Worm (Caenorhabditis elegans) whole organism, young adult: ENCODE results near the gene R02E4.3.

ENCODE experiments used
- ama-1 ChIP-seq, 3 experiments: fragments of 150-350 bp in 1 of 3; sonication (generic microtip) in 2 of 3; optimal IDR thresholded peaks; 2 replicates each; lab custom pipeline; 2014 to 2018; ENCODE audit warnings: missing biosample characterization in 2 of 3, missing genetic modification characterization in 2 of 3, missing genetic modification reagents in 2 of 3
- ceh-100 ChIP-seq: fragments of 200-800 bp; sonication (Bioruptor generic); IDR thresholded peaks from 2 replicates; pipeline ENCODE4 v1.3.6; 2022; ENCODE audit warnings: missing genetic modification reagents, missing genetic modification characterization, missing compliant biosample characterization
- hsf-1 ChIP-seq: fragments of 200-800 bp; sonication (Bioruptor generic); IDR thresholded peaks from 2 replicates; pipeline ENCODE4 v1.3.6; 2022; ENCODE audit warnings: missing genetic modification reagents, missing genetic modification characterization, missing compliant biosample characterization
- lin-54 ChIP-seq: fragments of 200-800 bp; sonication (Bioruptor generic); optimal IDR thresholded peaks from 2 replicates; lab custom pipeline; 2018; ENCODE audit warnings: mild to moderate bottlenecking, missing genetic modification characterization, missing compliant biosample characterization
- madf-8 ChIP-seq: fragments of 200-800 bp; sonication (Bioruptor generic); conservative IDR thresholded peaks from 2 replicates; pipeline ENCODE4 v1.3.6; 2022; ENCODE audit warnings: missing genetic modification reagents, missing genetic modification characterization, missing compliant biosample characterization
- nhr-90 ChIP-seq: sonication (generic microtip); optimal IDR thresholded peaks from 2 replicates; lab custom pipeline; 2016; ENCODE audit warnings: missing genotype, mild to moderate bottlenecking, missing genetic modification characterization, missing compliant biosample characterization

- no peak for TF ChIP-seq lin-54 (GFP tag; lab: Kevin White, UChicago)
- TF ChIP-seq nhr-90 (tag; lab: Kevin White, UChicago), result no peak
- no peak for TF ChIP-seq hsf-1 (GFP tag; lab: Robert Waterston, UW)
- no peak for TF ChIP-seq madf-8 (GFP tag; lab: Robert Waterston, UW)
- TF ChIP-seq ama-1 (optimal IDR thresholded peaks at IDR 0.05; lab: Kevin White, UChicago), result no peak
- TF ChIP-seq ama-1 (GFP tag; optimal IDR thresholded peaks at IDR 0.05; lab: Kevin White, UChicago), result no peak
- no peak for TF ChIP-seq ceh-100 (GFP tag; lab: Robert Waterston, UW)
Measured at ce11 chrX:4123368-4123767, 21.4 kb upstream of the R02E4.3 start.
